Worm (Caenorhabditis elegans): ENCODE results near the gene F10E9.5.

F10E9.5 gene

ce11 chrIII:8319100-8319499, 11.7 kb downstream of the F10E9.5 start, which contains the start of gene F10E9.11:
Gene F10E9.11, minus strand, starts transcription at chrIII:8319260.
- no peak for TF ChIP-seq nhr-12 (tag; optimal IDR thresholded peaks at IDR 0.05)
- no peak for TF ChIP-seq cnd-1 (tag; optimal IDR thresholded peaks at IDR 0.05)
- peak; percentile 20 for TF ChIP-seq ceh-39 (tag; optimal IDR thresholded peaks at IDR 0.05)
- TF ChIP-seq nhr-2 (tag; optimal IDR thresholded peaks at IDR 0.05), result peak; percentile 42
- peak; percentile 58 for TF ChIP-seq ham-2 (GFP tag; optimal IDR thresholded peaks at IDR 0.05)
- TF ChIP-seq unc-62 (GFP tag; optimal IDR thresholded peaks at IDR 0.05), result no peak
- peak; percentile 3 for TF ChIP-seq nhr-237 (tag; optimal IDR thresholded peaks at IDR 0.05)
- TF ChIP-seq mep-1 (tag; optimal IDR thresholded peaks at IDR 0.05), result peak; percentile 75
- no peak for TF ChIP-seq unc-39 (tag; optimal IDR thresholded peaks at IDR 0.05)
- no peak for TF ChIP-seq elt-3 (tag; optimal IDR thresholded peaks at IDR 0.05)
- peak; percentile 50 for TF ChIP-seq tbx-8 (GFP tag; optimal IDR thresholded peaks at IDR 0.05)
- TF ChIP-seq bed-3 (GFP tag; optimal IDR thresholded peaks at IDR 0.05), result no peak
- TF ChIP-seq nhr-28 (tag; optimal IDR thresholded peaks at IDR 0.05), result no peak
- TF ChIP-seq pha-4 (tag; optimal IDR thresholded peaks at IDR 0.05), result peak; percentile 21
- TF ChIP-seq zip-8 (tag; optimal IDR thresholded peaks at IDR 0.05), result no peak
- TF ChIP-seq mls-2 (tag; optimal IDR thresholded peaks at IDR 0.05), result peak; percentile 65
- TF ChIP-seq elt-1 (tag; optimal IDR thresholded peaks at IDR 0.05; ENCODE audit: borderline replicate concordance, insufficient read depth), result no peak
- peak; percentile 72 for TF ChIP-seq ceh-43 (GFP tag; optimal IDR thresholded peaks at IDR 0.05)
- TF ChIP-seq lin-13 (tag; optimal IDR thresholded peaks at IDR 0.05), result peak; percentile 73
- peak; percentile 77 for TF ChIP-seq mab-5 (tag; optimal IDR thresholded peaks at IDR 0.05)
- TF ChIP-seq sptf-1 (tag; optimal IDR thresholded peaks at IDR 0.05), result peak; percentile 69
- peak; percentile 21 for TF ChIP-seq drap-1 (GFP tag; optimal IDR thresholded peaks at IDR 0.05)
- peak; percentile 79 for TF ChIP-seq lsy-2 (tag; optimal IDR thresholded peaks at IDR 0.05)
- no peak for TF ChIP-seq lin-32 (GFP tag; optimal IDR thresholded peaks at IDR 0.05)
- TF ChIP-seq ces-1 (GFP tag; optimal IDR thresholded peaks at IDR 0.05), result peak; percentile 75
- TF ChIP-seq hlh-1 (tag; optimal IDR thresholded peaks at IDR 0.05), result no peak

ce11 chrIII:8320183-8320582, 12.8 kb downstream of the F10E9.5 start, which contains the start of gene F10E9.10:
Gene F10E9.10, minus strand, starts transcription at chrIII:8320283.
- TF ChIP-seq mab-5 (tag; optimal IDR thresholded peaks at IDR 0.05) (no peak), blmp-1 (tag; optimal IDR thresholded peaks at IDR 0.05) (no peak), unc-62 (GFP tag; optimal IDR thresholded peaks at IDR 0.05) (no peak), sptf-1 (tag; optimal IDR thresholded peaks at IDR 0.05) (no peak), nhr-28 (tag; optimal IDR thresholded peaks at IDR 0.05) (no peak), lsy-2 (tag; optimal IDR thresholded peaks at IDR 0.05) (no peak), snpc-4 (tag; optimal IDR thresholded peaks at IDR 0.05) (no peak), tbx-8 (GFP tag; optimal IDR thresholded peaks at IDR 0.05) (no peak), lin-32 (GFP tag; optimal IDR thresholded peaks at IDR 0.05) (no peak), ceh-83 (GFP tag; optimal IDR thresholded peaks at IDR 0.05) (no peak), elt-3 (tag; optimal IDR thresholded peaks at IDR 0.05) (no peak), cnd-1 (tag; optimal IDR thresholded peaks at IDR 0.05) (no peak), bed-3 (GFP tag; optimal IDR thresholded peaks at IDR 0.05) (no peak)

- TF ChIP-seq pha-4 (tag; optimal IDR thresholded peaks at IDR 0.05), result no peak
- no peak for TF ChIP-seq snpc-4 (tag; optimal IDR thresholded peaks at IDR 0.05)
- TF ChIP-seq nhr-12 (tag; optimal IDR thresholded peaks at IDR 0.05), result no peak
- TF ChIP-seq ces-1 (GFP tag; optimal IDR thresholded peaks at IDR 0.05), result no peak
- no peak for TF ChIP-seq nhr-2 (tag; optimal IDR thresholded peaks at IDR 0.05)
- TF ChIP-seq flh-1 (GFP tag; optimal IDR thresholded peaks at IDR 0.05), result no peak
- no peak for TF ChIP-seq lsy-2 (tag; optimal IDR thresholded peaks at IDR 0.05)
- no peak for TF ChIP-seq unc-120 (tag; optimal IDR thresholded peaks at IDR 0.05; ENCODE audit: poor library complexity, severe bottlenecking)
- TF ChIP-seq ceh-83 (GFP tag; optimal IDR thresholded peaks at IDR 0.05), result no peak
- TF ChIP-seq hlh-1 (tag; optimal IDR thresholded peaks at IDR 0.05), result no peak
- TF ChIP-seq mep-1 (tag; optimal IDR thresholded peaks at IDR 0.05), result no peak
- no peak for TF ChIP-seq lin-32 (GFP tag; optimal IDR thresholded peaks at IDR 0.05)
- TF ChIP-seq sptf-1 (tag; optimal IDR thresholded peaks at IDR 0.05), result no peak
- no peak for TF ChIP-seq elt-3 (tag; optimal IDR thresholded peaks at IDR 0.05)
- TF ChIP-seq unc-39 (tag; optimal IDR thresholded peaks at IDR 0.05), result no peak
- TF ChIP-seq bed-3 (GFP tag; optimal IDR thresholded peaks at IDR 0.05), result no peak
- TF ChIP-seq ztf-11 (tag; optimal IDR thresholded peaks at IDR 0.05), result no peak
- TF ChIP-seq cnd-1 (tag; optimal IDR thresholded peaks at IDR 0.05), result no peak
These were observed 13.8 kb downstream of the F10E9.5 start for ce11 chrIII:8321225-8321624.

ce11 chrIII:8322645-8323213, 15.3 kb downstream of the F10E9.5 start, which contains the start of gene F10E9.1:
Gene F10E9.1, plus strand, starts transcription at chrIII:8323163.
- no peak for TF ChIP-seq blmp-1 (tag; optimal IDR thresholded peaks at IDR 0.05)
- no peak for TF ChIP-seq lsy-2 (tag; optimal IDR thresholded peaks at IDR 0.05)
- TF ChIP-seq ceh-39 (tag; optimal IDR thresholded peaks at IDR 0.05), result no peak
- TF ChIP-seq sem-2 (GFP tag; optimal IDR thresholded peaks at IDR 0.05), result no peak
- TF ChIP-seq zip-8 (tag; optimal IDR thresholded peaks at IDR 0.05), result no peak
- TF ChIP-seq unc-120 (tag; optimal IDR thresholded peaks at IDR 0.05; ENCODE audit: poor library complexity, severe bottlenecking), result no peak
- no peak for TF ChIP-seq bed-3 (GFP tag; optimal IDR thresholded peaks at IDR 0.05)
